Fruit fly (Drosophila melanogaster): ENCODE data around the gene CG32388.

CG32388 gene

DNA sequence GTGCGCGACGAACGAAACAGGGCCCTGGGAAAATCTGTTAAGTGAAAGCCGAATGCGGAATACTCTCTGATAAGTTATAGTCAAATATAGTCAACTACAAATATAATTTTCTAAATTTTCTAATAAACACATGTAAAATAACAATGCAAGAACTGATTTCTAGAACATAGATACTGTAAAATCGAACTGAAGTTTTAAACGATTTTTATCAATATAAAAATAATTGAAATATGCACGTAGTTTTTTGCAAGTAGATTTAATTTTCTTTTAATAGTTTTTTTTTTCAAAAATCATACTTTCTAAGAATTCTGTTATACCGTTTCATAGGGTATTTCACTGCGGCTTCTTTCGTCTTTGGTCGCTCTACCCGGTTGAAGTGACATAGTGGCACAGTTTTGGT, 24.0 kb upstream of the CG32388 start (continued):
- peak; percentile 44; the same call in 1 of the 3 replicates for TF ChIP-seq CG8119 (GFP tag; IDR thresholded peaks at IDR 0.05)
- TF ChIP-seq salr (GFP tag; optimal IDR thresholded peaks at IDR 0.05) = peak in 1 of 2 experiments; percentile 63
- TF ChIP-seq CG6854 (GFP tag; optimal IDR thresholded peaks at IDR 0.05) = no peak
- TF ChIP-seq Eip75B (GFP tag; optimal IDR thresholded peaks at IDR 0.05) = peak; percentile 25
- TF ChIP-seq dac (GFP tag; optimal IDR thresholded peaks at IDR 0.05) = no peak
- TF ChIP-seq pdm3 (GFP tag; optimal IDR thresholded peaks at IDR 0.05) = peak; percentile 24
- peak; percentile 39 for TF ChIP-seq Ets96B (tag; optimal IDR thresholded peaks at IDR 0.05)
- no peak for TF ChIP-seq Sox102F (GFP tag; optimal IDR thresholded peaks at IDR 0.05)
- TF ChIP-seq Sox14 (GFP tag; optimal IDR thresholded peaks at IDR 0.05) = peak; percentile 7
- peak; percentile 43 for TF ChIP-seq CG3919 (GFP tag; optimal IDR thresholded peaks at IDR 0.05)
- peak; percentile 11 for TF ChIP-seq Smox (GFP tag; optimal IDR thresholded peaks at IDR 0.05)
- peak; percentile 5 for TF ChIP-seq Sox15 (GFP tag; optimal IDR thresholded peaks at IDR 0.05)
- TF ChIP-seq fd59A (GFP tag; optimal IDR thresholded peaks at IDR 0.05) = peak; percentile 32

DNA sequence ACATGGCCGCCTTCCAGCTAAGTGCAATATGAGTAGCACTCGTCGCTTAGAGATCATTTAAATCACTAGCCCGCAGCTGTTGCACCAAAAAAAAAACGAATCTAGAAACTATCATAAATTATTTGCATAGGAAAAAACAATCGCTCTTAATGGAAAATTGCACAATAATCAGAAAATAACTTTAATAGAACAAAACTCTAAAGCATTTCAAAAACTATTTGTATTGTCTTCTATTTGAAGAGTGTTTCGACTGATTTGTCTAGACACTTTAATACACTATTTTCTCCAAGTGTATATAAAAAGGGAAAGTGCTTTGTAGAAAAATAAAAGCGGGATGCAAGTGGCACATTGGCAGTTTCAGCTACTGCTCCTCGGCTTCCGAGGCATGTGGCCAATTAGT, 22.0 kb upstream of the CG32388 start:
- no peak for TF ChIP-seq CG9139 (GFP tag; optimal IDR thresholded peaks at IDR 0.05)
- no peak for TF ChIP-seq fd85E (GFP tag; optimal IDR thresholded peaks at IDR 0.05)
- peak; percentile 49 for TF ChIP-seq CG32006 (GFP tag; optimal IDR thresholded peaks at IDR 0.05)
- TF ChIP-seq CG6792 (GFP tag; optimal IDR thresholded peaks at IDR 0.05) = no peak
- no peak for TF ChIP-seq dac (GFP tag; optimal IDR thresholded peaks at IDR 0.05)
- peak; percentile 5 for TF ChIP-seq achi (GFP tag; optimal IDR thresholded peaks at IDR 0.05)
- peak in 1 of 2 experiments; percentile 20 for TF ChIP-seq salr (GFP tag; optimal IDR thresholded peaks at IDR 0.05)
- no peak for TF ChIP-seq eg (GFP tag; IDR thresholded peaks at IDR 0.05)
- no peak for TF ChIP-seq CG8632 (GFP tag; optimal IDR thresholded peaks at IDR 0.05)
- TF ChIP-seq acj6 (GFP tag; optimal IDR thresholded peaks at IDR 0.05) = peak; percentile 4
- peak; percentile 79 for TF ChIP-seq Eip78C (GFP tag)
- TF ChIP-seq vri (GFP tag; optimal IDR thresholded peaks at IDR 0.05) = no peak
- no peak for TF ChIP-seq pdm3 (GFP tag; optimal IDR thresholded peaks at IDR 0.05)
- peak; percentile 16; the same call in 1 of the 2 replicates for TF ChIP-seq Gug (GFP tag; IDR thresholded peaks at IDR 0.05)
- peak; percentile 45 for TF ChIP-seq Hr4 (GFP tag; optimal IDR thresholded peaks at IDR 0.05)
- no peak for TF ChIP-seq esn (GFP tag; optimal IDR thresholded peaks at IDR 0.05)
- no peak for TF ChIP-seq topi (GFP tag; optimal IDR thresholded peaks at IDR 0.05)
- TF ChIP-seq CG7368 (GFP tag; optimal IDR thresholded peaks at IDR 0.05) = no peak
- no peak for TF ChIP-seq spab (GFP tag; optimal IDR thresholded peaks at IDR 0.05)
- TF ChIP-seq CG8319 (GFP tag; optimal IDR thresholded peaks at IDR 0.05) = no peak
- no peak for TF ChIP-seq Ets96B (tag; optimal IDR thresholded peaks at IDR 0.05)
- TF ChIP-seq Hr38 (GFP tag; optimal IDR thresholded peaks at IDR 0.05) = no peak
- no peak for TF ChIP-seq Eip75B (GFP tag; optimal IDR thresholded peaks at IDR 0.05)
- 0 out of 3 replicates have a peak, but pooled peaks have one; percentile 18 for TF ChIP-seq CG6163 (GFP tag; IDR thresholded peaks at IDR 0.05)
- no peak for TF ChIP-seq CG16779 (tag; optimal IDR thresholded peaks at IDR 0.05)
- TF ChIP-seq svp (GFP tag) = no peak
- no peak for TF ChIP-seq CG11902 (GFP tag; optimal IDR thresholded peaks at IDR 0.05)
- no peak for TF ChIP-seq lz (GFP tag; optimal IDR thresholded peaks at IDR 0.05)
- no peak for TF ChIP-seq Sox15 (GFP tag; optimal IDR thresholded peaks at IDR 0.05)
- no peak for TF ChIP-seq Smox (GFP tag; optimal IDR thresholded peaks at IDR 0.05)
- 0 out of 2 replicates have a peak, but pooled peaks have one; percentile 35 for TF ChIP-seq CG15336 (GFP tag; IDR thresholded peaks at IDR 0.05)
- no peak for TF ChIP-seq Sox102F (GFP tag; optimal IDR thresholded peaks at IDR 0.05)
- no peak for TF ChIP-seq Lpt (GFP tag; optimal IDR thresholded peaks at IDR 0.05)
- peak; percentile 19; the same call in 1 of the 3 replicates for TF ChIP-seq CG8119 (GFP tag; IDR thresholded peaks at IDR 0.05)
- no peak for TF ChIP-seq Blimp-1 (GFP tag; optimal IDR thresholded peaks at IDR 0.05)
- TF ChIP-seq CG3919 (GFP tag; optimal IDR thresholded peaks at IDR 0.05) = no peak
- TF ChIP-seq CG31627 (GFP tag; optimal IDR thresholded peaks at IDR 0.05) = no peak
- no peak for TF ChIP-seq Sox14 (GFP tag; optimal IDR thresholded peaks at IDR 0.05)
- no peak for TF ChIP-seq dsx (GFP tag; optimal IDR thresholded peaks at IDR 0.05; ENCODE audit: poor library complexity, severe bottlenecking)
- TF ChIP-seq Ets21C (GFP tag; optimal IDR thresholded peaks at IDR 0.05) = no peak

All from whole organism, prepupa.